Fruit fly (Drosophila melanogaster): ENCODE measurements around the gene CG14851.

CG14851 gene

dm6 chr3R:14597935-14598424 is 35.8 kb downstream of the CG14851 start:
- TF ChIP-seq CG8478 (optimal IDR thresholded peaks at IDR 0.05) = no peak
- TF ChIP-seq CTCF (optimal IDR thresholded peaks at IDR 0.05) = no peak

dm6 chr3R:14608892-14609692 is 47.0 kb downstream of the CG14851 start, which contains the start of gene CG14853:
Gene CG14853, plus strand, starts transcription at chr3R:14609642.
- TF ChIP-seq CG8478 (optimal IDR thresholded peaks at IDR 0.05) (no peak), CTCF (optimal IDR thresholded peaks at IDR 0.05) (no peak)
